Fruit fly (Drosophila melanogaster) whole organism, wandering third instar larva: ENCODE data around the gene Dbp80.

ENCODE experiments used
- Abd-B ChIP-seq: fragments of >200 bp; optimal IDR thresholded peaks from 2 replicates; lab custom pipeline; 2017; ENCODE audit warnings: missing biosample characterization, missing genetic modification characterization
- CG32264 ChIP-seq: fragments of 200-800 bp; sonication (Bioruptor generic); optimal IDR thresholded peaks from 2 replicates; lab custom pipeline; 2016; ENCODE audit warnings: missing biosample characterization, missing genetic modification characterization
- CG9705 ChIP-seq: fragments of 200-800 bp; sonication (Bioruptor generic); optimal IDR thresholded peaks from 2 replicates; lab custom pipeline; 2018; ENCODE audit warnings: missing biosample characterization, mild to moderate bottlenecking, missing genetic modification characterization
- CrebA ChIP-seq: fragments of 200-800 bp; sonication (Bioruptor generic); optimal IDR thresholded peaks from 2 replicates; lab custom pipeline; 2016; ENCODE audit warnings: missing biosample characterization, mild to moderate bottlenecking, missing genetic modification characterization, borderline replicate concordance
- Dfd ChIP-seq: fragments of >200 bp; optimal IDR thresholded peaks from 2 replicates; lab custom pipeline; 2017; ENCODE audit warnings: missing biosample characterization, missing genetic modification characterization
- Dif ChIP-seq: fragments of 200-275, 200-300 bp; sonication (Bioruptor generic); optimal IDR thresholded peaks from 2 replicates; lab custom pipeline; 2018; ENCODE audit warnings: missing biosample characterization, missing genetic modification characterization; ENCODE audit not compliant: partially characterized antibody
- GATAd ChIP-seq: sonication (Bioruptor generic); optimal IDR thresholded peaks from 2 replicates; lab custom pipeline; 2016; ENCODE audit warnings: missing biosample characterization, missing genetic modification characterization
- HLH106 ChIP-seq: fragments of 200-800 bp; optimal IDR thresholded peaks from 3 replicates; lab custom pipeline; 2019; ENCODE audit warnings: missing biosample characterization, mild to moderate bottlenecking, missing genetic modification characterization, moderate library complexity
- Hnf4 ChIP-seq: fragments of 200-800 bp; sonication (Bioruptor generic); optimal IDR thresholded peaks from 2 replicates; lab custom pipeline; 2016; ENCODE audit warnings: missing biosample characterization, mild to moderate bottlenecking, missing genetic modification characterization
- Hr78 ChIP-seq: fragments of >200 bp; optimal IDR thresholded peaks from 2 replicates; lab custom pipeline; 2017; ENCODE audit warnings: missing biosample characterization, missing genetic modification characterization
- Hr83 ChIP-seq: fragments of 200-300 bp; sonication (Bioruptor generic); optimal IDR thresholded peaks from 2 replicates; lab custom pipeline; 2016; ENCODE audit warnings: missing biosample characterization, mild to moderate bottlenecking, missing genetic modification characterization, moderate library complexity; ENCODE audit not compliant: poor library complexity, severe bottlenecking
- Jra ChIP-seq: sonication (Bioruptor generic); optimal IDR thresholded peaks from 2 replicates; lab custom pipeline; 2016; ENCODE audit warnings: missing biosample characterization, missing genetic modification characterization
- Mio ChIP-seq: sonication (Bioruptor generic); optimal IDR thresholded peaks from 2 replicates; lab custom pipeline; 2016; ENCODE audit warnings: missing biosample characterization, missing genetic modification characterization
- Myc ChIP-seq: fragments of >200 bp; optimal IDR thresholded peaks from 2 replicates; lab custom pipeline; 2017
- N ChIP-seq: fragments of >200 bp; optimal IDR thresholded peaks from 2 replicates; lab custom pipeline; 2018; ENCODE audit warnings: missing biosample characterization, missing external identifiers, missing genetic modification characterization
- OdsH ChIP-seq: fragments of 200-800 bp; sonication (Bioruptor generic); optimal IDR thresholded peaks from 2 replicates; lab custom pipeline; 2016; ENCODE audit warnings: missing biosample characterization, mild to moderate bottlenecking, missing genetic modification characterization
- Rel ChIP-seq, 2 experiments: fragments of 200-800 bp; sonication (Bioruptor generic) in 1 of 2; optimal IDR thresholded peaks; 2 replicates in 1 of 2; 3 replicates in 1 of 2; lab custom pipeline; 2016 to 2019; ENCODE audit warnings: mild to moderate bottlenecking in 2 of 2, missing biosample characterization in 2 of 2, missing genetic modification characterization in 2 of 2, moderate library complexity in 1 of 2
- Sp1 ChIP-seq: fragments of 200-800 bp; sonication (Bioruptor generic); optimal IDR thresholded peaks from 3 replicates; lab custom pipeline; 2019; ENCODE audit warnings: missing biosample characterization, mild to moderate bottlenecking, missing genetic modification characterization, moderate library complexity
- Vsx2 ChIP-seq: fragments of 200-300, 225-300 bp; sonication (Bioruptor generic); optimal IDR thresholded peaks from 2 replicates; lab custom pipeline; 2018; ENCODE audit warnings: missing biosample characterization, missing genetic modification characterization; ENCODE audit not compliant: partially characterized antibody
- br ChIP-seq: fragments of 200-800 bp; sonication (Bioruptor generic); optimal IDR thresholded peaks from 2 replicates; lab custom pipeline; 2016; ENCODE audit warnings: missing biosample characterization, missing genetic modification characterization
- brk ChIP-seq: fragments of 200-800 bp; sonication (Bioruptor generic); optimal IDR thresholded peaks from 2 replicates; lab custom pipeline; 2016; ENCODE audit warnings: missing biosample characterization, mild to moderate bottlenecking, missing genetic modification characterization
- dl ChIP-seq, 2 experiments: fragments of 175-275, 200-275 bp in 1 of 2; fragments of 200-275 bp in 1 of 2; sonication (Bioruptor generic); optimal IDR thresholded peaks; lab custom pipeline; 2018; ENCODE audit warnings: mild to moderate bottlenecking in 2 of 2, missing biosample characterization in 2 of 2, missing genetic modification characterization in 2 of 2, moderate library complexity in 2 of 2; ENCODE audit not compliant: partially characterized antibody in 2 of 2, insufficient read depth in 1 of 2
- dmrt93B ChIP-seq: fragments of 200-800 bp; sonication (Bioruptor generic); optimal IDR thresholded peaks from 2 replicates; lab custom pipeline; 2018; ENCODE audit warnings: missing biosample characterization, mild to moderate bottlenecking, missing genetic modification characterization
- dsf ChIP-seq: sonication (Bioruptor generic); optimal IDR thresholded peaks from 2 replicates; lab custom pipeline; 2016; ENCODE audit warnings: missing biosample characterization, missing genetic modification characterization, borderline replicate concordance
- ey ChIP-seq: fragments of 200-800 bp; sonication (Bioruptor generic); optimal IDR thresholded peaks from 2 replicates; lab custom pipeline; 2016; ENCODE audit warnings: missing biosample characterization, missing genetic modification characterization
- foxo ChIP-seq, 2 experiments: fragments of 200-800 bp; sonication (Bioruptor generic); optimal IDR thresholded peaks; 2 replicates in 1 of 2; 3 replicates in 1 of 2; lab custom pipeline; 2016 to 2017; ENCODE audit warnings: missing biosample characterization in 2 of 2, missing genetic modification characterization in 2 of 2
- fru ChIP-seq: fragments of 200-800 bp; sonication (Bioruptor generic); optimal IDR thresholded peaks from 3 replicates; lab custom pipeline; 2016; ENCODE audit warnings: missing biosample characterization, mild to moderate bottlenecking, missing genetic modification characterization
- h ChIP-seq: fragments of 200-800 bp; sonication (Bioruptor generic); optimal IDR thresholded peaks from 3 replicates; lab custom pipeline; 2016; ENCODE audit warnings: missing biosample characterization, mild to moderate bottlenecking, missing genetic modification characterization
- jim ChIP-seq: fragments of 175-275, 200-325 bp; sonication (Bioruptor generic); optimal IDR thresholded peaks from 2 replicates; lab custom pipeline; 2016; ENCODE audit warnings: missing biosample characterization, mild to moderate bottlenecking, missing genetic modification characterization
- lola ChIP-seq: fragments of >200 bp; optimal IDR thresholded peaks from 2 replicates; lab custom pipeline; 2017; ENCODE audit warnings: missing biosample characterization, missing genetic modification characterization
- pan ChIP-seq: fragments of >200 bp; optimal IDR thresholded peaks from 2 replicates; lab custom pipeline; 2017
- psq ChIP-seq: fragments of 200-800 bp; sonication (Bioruptor generic); optimal IDR thresholded peaks from 3 replicates; lab custom pipeline; 2017; ENCODE audit warnings: missing biosample characterization, mild to moderate bottlenecking, missing genetic modification characterization, moderate library complexity
- rgr ChIP-seq: fragments of 200-800 bp; sonication (Bioruptor generic); optimal IDR thresholded peaks from 3 replicates; lab custom pipeline; 2016; ENCODE audit warnings: missing biosample characterization, mild to moderate bottlenecking, missing genetic modification characterization
- sage ChIP-seq: fragments of 200-800 bp; sonication (Bioruptor generic); optimal IDR thresholded peaks from 2 replicates; lab custom pipeline; 2016; ENCODE audit warnings: missing biosample characterization, mild to moderate bottlenecking, missing genetic modification characterization
- sv ChIP-seq: fragments of 200-800 bp; sonication (Bioruptor generic); optimal IDR thresholded peaks from 3 replicates; lab custom pipeline; 2016; ENCODE audit warnings: missing biosample characterization, missing genetic modification characterization
- tai ChIP-seq: sonication (Bioruptor generic); optimal IDR thresholded peaks from 2 replicates; lab custom pipeline; 2016; ENCODE audit warnings: missing biosample characterization, missing genetic modification characterization
- usp ChIP-seq: fragments of >200 bp; optimal IDR thresholded peaks from 2 replicates; lab custom pipeline; 2017; ENCODE audit warnings: missing biosample characterization, missing genetic modification characterization
- woc ChIP-seq: sonication (Bioruptor generic); optimal IDR thresholded peaks from 2 replicates; lab custom pipeline; 2016; ENCODE audit warnings: missing biosample characterization, mild to moderate bottlenecking, missing genetic modification characterization

Dbp80 gene

DNA sequence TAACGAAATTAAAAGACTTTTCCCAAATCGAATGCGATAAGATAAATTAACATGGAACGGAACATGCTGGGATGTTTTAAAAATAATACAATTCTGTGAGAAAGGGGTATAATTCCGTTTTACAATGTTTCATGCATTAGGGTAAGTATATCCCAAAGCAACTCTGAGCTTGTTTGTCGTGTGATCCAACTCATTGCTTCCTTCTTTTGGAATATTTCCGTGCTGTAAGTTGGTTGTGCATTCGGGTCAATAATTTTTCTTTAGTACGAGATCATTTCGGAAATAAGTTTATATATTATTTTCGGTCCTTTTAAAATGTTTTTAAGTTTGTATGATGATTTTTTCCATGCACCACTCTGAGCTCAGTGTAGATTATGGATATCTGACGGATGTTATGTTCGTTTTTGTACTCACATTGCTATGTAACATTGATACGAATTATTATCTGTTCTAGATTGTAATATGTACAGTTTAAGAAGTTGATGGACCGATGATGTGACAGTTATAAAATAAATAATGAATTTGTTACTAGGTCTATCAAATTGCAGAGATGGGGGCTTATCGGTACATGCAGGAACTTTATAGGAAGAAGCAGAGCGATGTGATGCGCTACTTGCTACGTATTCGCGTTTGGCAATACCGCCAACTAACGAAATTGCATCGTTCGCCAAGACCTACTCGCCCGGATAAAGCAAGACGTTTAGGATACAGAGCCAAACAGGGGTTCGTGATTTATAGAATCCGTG, 11.9 kb upstream of the Dbp80 start, which contains the start of gene RpL15:
Gene RpL15 (plus strand): TSS at position 196 of the 746 bp plus-strand sequence.
- TF ChIP-seq Hr78 (GFP tag; lab: Kevin White, UChicago) (peak; percentile 48), ey (no peak), sv (GFP tag; lab: Kevin White, UChicago) (peak; percentile 29), CG32264 (no peak), Mio (GFP tag; lab: Kevin White, UChicago) (no peak), Abd-B (GFP tag; lab: Kevin White, UChicago) (no peak), dmrt93B (GFP tag; lab: Kevin White, UChicago) (peak; percentile 44), Vsx2 (no peak), HLH106 (peak; percentile 49), Hnf4 (GFP tag; lab: Kevin White, UChicago) (peak; percentile 30), Rel (GFP tag; optimal IDR thresholded peaks at IDR 0.05; lab: Kevin White, UChicago) (no peak), Rel (tag; optimal IDR thresholded peaks at IDR 0.05; lab: Kevin White, UChicago) (no peak), lola (no peak), br (GFP tag; lab: Kevin White, UChicago) (no peak), CrebA (GFP tag; lab: Kevin White, UChicago) (no peak), jim (GFP tag; lab: Kevin White, UChicago) (no peak), dl (GFP tag; optimal IDR thresholded peaks at IDR 0.05; lab: Kevin White, UChicago; ENCODE audit: insufficient read depth in 1 of 2, partially characterized antibody in 2 of 2) (no peak), Dif (GFP tag; lab: Kevin White, UChicago) (peak; percentile 26), N (GFP tag; lab: Kevin White, UChicago) (peak; percentile 73), dsf (no peak), sage (GFP tag; lab: Kevin White, UChicago) (no peak), Hr83 (no peak), GATAd (GFP tag; lab: Kevin White, UChicago) (no peak), psq (GFP tag; lab: Kevin White, UChicago) (no peak), fru (GFP tag; lab: Kevin White, UChicago) (no peak), usp (GFP tag; lab: Kevin White, UChicago) (no peak), tai (GFP tag; lab: Kevin White, UChicago) (peak; percentile 46), rgr (peak; percentile 43), Myc (peak; percentile 24), brk (no peak), Sp1 (GFP tag; lab: Kevin White, UChicago) (no peak), OdsH (GFP tag; lab: Kevin White, UChicago) (no peak), h (GFP tag; lab: Kevin White, UChicago) (no peak), Dfd (no peak), woc (peak; percentile 43), foxo (GFP tag; optimal IDR thresholded peaks at IDR 0.05; lab: Kevin White, UChicago) (no peak), Jra (GFP tag; lab: Kevin White, UChicago) (peak; percentile 27), CG9705 (GFP tag; lab: Kevin White, UChicago) (no peak), pan (lab: Kevin White, UChicago) (no peak)
- TF ChIP-seq, all 38 proteins: peak for 12

dm6 chr3L:27358739-27359138, 79.6 kb downstream of the Dbp80 start:
- TF ChIP-seq ey (no peak), Dif (GFP tag; lab: Kevin White, UChicago) (no peak), GATAd (GFP tag; lab: Kevin White, UChicago) (no peak), sv (GFP tag; lab: Kevin White, UChicago) (no peak), rgr (no peak), woc (no peak), tai (GFP tag; lab: Kevin White, UChicago) (no peak), br (GFP tag; lab: Kevin White, UChicago) (no peak)
